Worm (Caenorhabditis elegans): ENCODE data around the gene gpb-1.

- no peak for TF ChIP-seq him-1 (tag; optimal IDR thresholded peaks at IDR 0.05)
- TF ChIP-seq dao-5 (tag; optimal IDR thresholded peaks at IDR 0.05) = no peak
- TF ChIP-seq W03F9.2 (tag; optimal IDR thresholded peaks at IDR 0.05) = no peak
Observed at ce11 chrII:11714728-11715127, 33.7 kb downstream of the gpb-1 start.
